Fruit fly (Drosophila melanogaster): ENCODE measurements around the gene CG14937.

Gene CG14937

DNA sequence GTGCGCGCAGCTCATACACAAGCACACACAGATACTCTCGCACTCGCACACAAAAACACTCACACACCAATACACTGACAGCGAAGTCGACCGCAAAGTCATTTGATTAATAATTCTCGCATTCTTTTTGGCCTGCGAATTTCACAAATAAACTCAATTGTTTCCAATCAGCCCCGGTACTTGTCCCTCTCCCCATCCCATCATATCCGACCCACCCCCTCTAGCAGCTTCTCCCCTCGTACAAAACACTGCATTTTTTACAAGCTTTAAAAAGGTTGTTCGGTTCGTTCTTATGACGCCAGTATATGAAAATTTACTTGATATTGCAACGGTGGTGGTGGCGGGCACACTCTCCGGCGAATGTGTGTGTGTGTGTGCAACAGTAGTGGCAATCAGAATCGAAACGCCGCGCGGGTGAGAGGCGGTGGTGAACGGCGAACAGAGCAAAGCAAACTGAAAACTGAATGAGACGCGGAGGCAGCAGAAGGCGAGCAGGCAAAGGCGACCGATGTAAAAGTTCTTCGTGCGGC is 13.9 kb upstream of the CG14937 start (continued):
- TF ChIP-seq CG10321 (GFP tag; IDR thresholded peaks at IDR 0.05) (no peak), p53 (GFP tag; optimal IDR thresholded peaks at IDR 0.05) (peak; percentile 4), CG8924 (tag; optimal IDR thresholded peaks at IDR 0.05) (peak; percentile 14), sc (optimal IDR thresholded peaks at IDR 0.05) (no peak), sc (GFP tag; optimal IDR thresholded peaks at IDR 0.05) (no peak), Ada2b (GFP tag; IDR thresholded peaks at IDR 0.05) (no peak), MTF-1 (GFP tag; optimal IDR thresholded peaks at IDR 0.05; ENCODE audit: borderline replicate concordance) (no peak), CG1233 (GFP tag; optimal IDR thresholded peaks at IDR 0.05) (no peak), CG8388 (GFP tag; optimal IDR thresholded peaks at IDR 0.05) (no peak), hth (optimal IDR thresholded peaks at IDR 0.05) (no peak), CG1024 (GFP tag; IDR thresholded peaks at IDR 0.05) (no peak), gfzf (GFP tag; optimal IDR thresholded peaks at IDR 0.05) (no peak), esg (GFP tag; conservative IDR thresholded peaks at IDR 0.05) (no peak), Hr3 (GFP tag; optimal IDR thresholded peaks at IDR 0.05) (no peak), gce (GFP tag; IDR thresholded peaks at IDR 0.05) (peak; percentile 68; the same call in 1 of the 3 replicates), CG10431 (GFP tag; optimal IDR thresholded peaks at IDR 0.05) (no peak), gcm2 (GFP tag; optimal IDR thresholded peaks at IDR 0.05) (no peak), chn (GFP tag; optimal IDR thresholded peaks at IDR 0.05) (no peak), HmgZ (tag; optimal IDR thresholded peaks at IDR 0.05) (peak; percentile 78), CG10979 (tag; optimal IDR thresholded peaks at IDR 0.05) (no peak), ab (GFP tag; optimal IDR thresholded peaks at IDR 0.05) (no peak), Antp (GFP tag; optimal IDR thresholded peaks at IDR 0.05) (peak; percentile 15), HLH4C (GFP tag; IDR thresholded peaks at IDR 0.05; ENCODE audit: partially characterized antibody) (peak; percentile 14; the same call in 1 of the 3 replicates), chif (GFP tag; optimal IDR thresholded peaks at IDR 0.05) (no peak), fd3F (GFP tag; optimal IDR thresholded peaks at IDR 0.05) (no peak), CG7372 (GFP tag; IDR thresholded peaks at IDR 0.05) (no peak), lola (GFP tag; optimal IDR thresholded peaks at IDR 0.05) (peak in 1 of 3 experiments; percentile 83), CG4360 (GFP tag; IDR thresholded peaks at IDR 0.05) (no peak), CG18599 (GFP tag; optimal IDR thresholded peaks at IDR 0.05) (peak; percentile 62), GATAe (GFP tag; conservative IDR thresholded peaks at IDR 0.05) (no peak), onecut (GFP tag; IDR thresholded peaks at IDR 0.05) (peak; percentile 57), Oli (tag; optimal IDR thresholded peaks at IDR 0.05) (no peak), Stat92E (GFP tag; optimal IDR thresholded peaks at IDR 0.05) (no peak), Aef1 (GFP tag; IDR thresholded peaks at IDR 0.05) (no peak), Deaf1 (tag; optimal IDR thresholded peaks at IDR 0.05) (peak; percentile 99), sens (GFP tag) (peak; percentile 88), grn (GFP tag; optimal IDR thresholded peaks at IDR 0.05) (no peak), CG6683 (GFP tag; optimal IDR thresholded peaks at IDR 0.05) (no peak), Dip3 (GFP tag; optimal IDR thresholded peaks at IDR 0.05) (peak; percentile 19), Max (GFP tag; optimal IDR thresholded peaks at IDR 0.05) (no peak), Hey (tag; optimal IDR thresholded peaks at IDR 0.05) (peak; percentile 34), nom (GFP tag; optimal IDR thresholded peaks at IDR 0.05) (peak; percentile 61), CG4617 (GFP tag; optimal IDR thresholded peaks at IDR 0.05; ENCODE audit: borderline replicate concordance) (no peak), CG3838 (GFP tag; optimal IDR thresholded peaks at IDR 0.05) (no peak), CG13775 (GFP tag; optimal IDR thresholded peaks at IDR 0.05) (no peak), Hmx (GFP tag; optimal IDR thresholded peaks at IDR 0.05) (no peak), grau (tag; optimal IDR thresholded peaks at IDR 0.05) (no peak), CG6765 (GFP tag; optimal IDR thresholded peaks at IDR 0.05) (peak; percentile 60), CG9609 (GFP tag; optimal IDR thresholded peaks at IDR 0.05) (no peak), CG18011 (GFP tag; optimal IDR thresholded peaks at IDR 0.05) (no peak), CG14667 (GFP tag; IDR thresholded peaks at IDR 0.05) (no peak)
